Worm (Caenorhabditis elegans): ENCODE results near the gene del-6.

Gene del-6

ce11 chrV:10555239-10555638 lies 17.5 kb upstream of the del-6 start, which contains the start of gene F32G8.3:
TSS of gene F32G8.3 (minus strand) at chrV:10555339.
- TF ChIP-seq egl-27 (tag; optimal IDR thresholded peaks at IDR 0.05) = no peak
- TF ChIP-seq ceh-16 (tag; optimal IDR thresholded peaks at IDR 0.05) = no peak
- TF ChIP-seq blmp-1 (tag; optimal IDR thresholded peaks at IDR 0.05; ENCODE audit: insufficient read depth) = no peak
- no peak for TF ChIP-seq lin-39 (tag; optimal IDR thresholded peaks at IDR 0.05)
- no peak for TF ChIP-seq nhr-77 (tag; optimal IDR thresholded peaks at IDR 0.05)
- no peak for TF ChIP-seq lin-13 (GFP tag; optimal IDR thresholded peaks at IDR 0.05)
- no peak for TF ChIP-seq nhr-23 (tag; optimal IDR thresholded peaks at IDR 0.05)
- no peak for TF ChIP-seq crh-2 (tag; optimal IDR thresholded peaks at IDR 0.05)
- no peak for TF ChIP-seq ceh-82 (tag; optimal IDR thresholded peaks at IDR 0.05)
- TF ChIP-seq sma-9 (GFP tag; optimal IDR thresholded peaks at IDR 0.05) = no peak
- TF ChIP-seq sma-9 (tag; optimal IDR thresholded peaks at IDR 0.05) = no peak
- TF ChIP-seq ztf-11 (tag; optimal IDR thresholded peaks at IDR 0.05) = no peak

ce11 chrV:10556362-10556761 lies 16.4 kb upstream of the del-6 start:
- TF ChIP-seq peb-1 (tag; optimal IDR thresholded peaks at IDR 0.05) = no peak
- TF ChIP-seq sma-3 (GFP tag; optimal IDR thresholded peaks at IDR 0.05) = peak; percentile 54

ce11 chrV:10557094-10557493 lies 15.6 kb upstream of the del-6 start:
- no peak for TF ChIP-seq peb-1 (tag; optimal IDR thresholded peaks at IDR 0.05)
- no peak for TF ChIP-seq unc-62 (GFP tag; optimal IDR thresholded peaks at IDR 0.05)
- TF ChIP-seq lsy-2 (tag; optimal IDR thresholded peaks at IDR 0.05) = no peak
- TF ChIP-seq nhr-6 (tag; optimal IDR thresholded peaks at IDR 0.05) = no peak
- peak; percentile 24 for TF ChIP-seq nhr-21 (tag; optimal IDR thresholded peaks at IDR 0.05)
- no peak for TF ChIP-seq elt-1 (tag; optimal IDR thresholded peaks at IDR 0.05)
- no peak for TF ChIP-seq mab-5 (tag; optimal IDR thresholded peaks at IDR 0.05)
- TF ChIP-seq ztf-1 (GFP tag; conservative IDR thresholded peaks at IDR 0.05) = no peak
- no peak for TF ChIP-seq lin-13 (GFP tag; optimal IDR thresholded peaks at IDR 0.05)
- peak; percentile 7 for TF ChIP-seq fos-1 (tag; optimal IDR thresholded peaks at IDR 0.05)
- TF ChIP-seq elt-3 (tag; optimal IDR thresholded peaks at IDR 0.05) = no peak
- peak; percentile 43 for TF ChIP-seq sma-9 (GFP tag; optimal IDR thresholded peaks at IDR 0.05)
- TF ChIP-seq sma-9 (tag; optimal IDR thresholded peaks at IDR 0.05) = no peak
- no peak for TF ChIP-seq ama-1 (optimal IDR thresholded peaks at IDR 0.05)
- no peak for TF ChIP-seq gmeb-1 (tag; optimal IDR thresholded peaks at IDR 0.05)
- no peak for TF ChIP-seq R02D3.7 (tag; optimal IDR thresholded peaks at IDR 0.05)
- no peak for TF ChIP-seq nhr-129 (tag; optimal IDR thresholded peaks at IDR 0.05)
- TF ChIP-seq sma-3 (GFP tag; optimal IDR thresholded peaks at IDR 0.05) = peak; percentile 63
- TF ChIP-seq aly-2 (tag; optimal IDR thresholded peaks at IDR 0.05) = no peak
- no peak for TF ChIP-seq nhr-11 (tag; optimal IDR thresholded peaks at IDR 0.05)
- no peak for TF ChIP-seq nhr-23 (tag; optimal IDR thresholded peaks at IDR 0.05)
- no peak for TF ChIP-seq C34F6.9 (tag; optimal IDR thresholded peaks at IDR 0.05)
- peak; percentile 3 for TF ChIP-seq blmp-1 (tag; optimal IDR thresholded peaks at IDR 0.05; ENCODE audit: insufficient read depth)
- no peak for TF ChIP-seq zag-1 (tag; optimal IDR thresholded peaks at IDR 0.05)
- no peak for TF ChIP-seq nhr-10 (tag; optimal IDR thresholded peaks at IDR 0.05)
- TF ChIP-seq lin-39 (tag; optimal IDR thresholded peaks at IDR 0.05) = no peak
- no peak for TF ChIP-seq egl-27 (tag; optimal IDR thresholded peaks at IDR 0.05)
- no peak for TF ChIP-seq alr-1 (tag; optimal IDR thresholded peaks at IDR 0.05)
- no peak for TF ChIP-seq nhr-12 (tag; optimal IDR thresholded peaks at IDR 0.05)
- no peak for TF ChIP-seq ceh-82 (tag; optimal IDR thresholded peaks at IDR 0.05)
- TF ChIP-seq ztf-11 (tag; optimal IDR thresholded peaks at IDR 0.05) = no peak
- TF ChIP-seq mdl-1 (tag; optimal IDR thresholded peaks at IDR 0.05) = no peak
- TF ChIP-seq nhr-237 (tag; optimal IDR thresholded peaks at IDR 0.05) = no peak
- no peak for TF ChIP-seq ceh-16 (tag; optimal IDR thresholded peaks at IDR 0.05)
- TF ChIP-seq mbf-1 (tag; optimal IDR thresholded peaks at IDR 0.05) = no peak
- TF ChIP-seq lin-11 (tag; optimal IDR thresholded peaks at IDR 0.05) = no peak
- no peak for TF ChIP-seq Y55F3AM.14 (GFP tag; optimal IDR thresholded peaks at IDR 0.05)
- no peak for TF ChIP-seq skn-1 (tag; optimal IDR thresholded peaks at IDR 0.05)
- no peak for TF ChIP-seq F13H6.1 (tag; optimal IDR thresholded peaks at IDR 0.05)
- no peak for TF ChIP-seq ztf-4 (tag; optimal IDR thresholded peaks at IDR 0.05)
- peak; percentile 1 for TF ChIP-seq crh-2 (tag; optimal IDR thresholded peaks at IDR 0.05)
- no peak for TF ChIP-seq dmd-4 (tag; optimal IDR thresholded peaks at IDR 0.05)
- no peak for TF ChIP-seq unc-55 (GFP tag; optimal IDR thresholded peaks at IDR 0.05)
